Worm (Caenorhabditis elegans) whole organism, L4/young adult: ENCODE data around the gene H12D21.10.

Source experiments
- W03F9.2 ChIP-seq: fragments of 150-350 bp; optimal IDR thresholded peaks from 2 replicates; lab custom pipeline; 2014; ENCODE audit warnings: missing biosample characterization, missing genetic modification characterization
- dao-5 ChIP-seq: sonication (generic microtip); optimal IDR thresholded peaks from 2 replicates; lab custom pipeline; 2016; ENCODE audit warnings: missing genotype, missing genetic modification characterization, moderate library complexity, missing compliant biosample characterization
- him-1 ChIP-seq: sonication (generic microtip); optimal IDR thresholded peaks from 2 replicates; lab custom pipeline; 2016; ENCODE audit warnings: missing genotype, missing genetic modification reagents, missing genetic modification characterization, missing compliant biosample characterization

DNA sequence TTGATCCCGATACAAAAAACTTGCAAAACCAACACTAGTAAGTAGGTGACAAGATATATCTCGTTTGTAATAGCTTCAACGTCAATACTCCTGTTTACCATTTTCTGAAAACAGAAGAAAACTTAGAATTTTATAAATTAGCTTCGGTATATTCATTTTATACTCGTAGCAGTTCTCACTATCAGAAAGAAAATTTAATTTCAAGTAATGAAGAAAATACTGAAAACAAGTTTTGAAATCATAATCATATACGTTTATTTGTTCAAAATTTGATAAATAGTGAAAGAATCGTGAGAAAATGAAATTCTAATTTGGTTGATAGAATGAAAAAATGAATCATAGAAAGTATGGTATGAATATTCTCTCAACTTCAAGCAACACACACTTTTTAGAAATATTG, 55.0 kb downstream of the H12D21.10 start, which contains the start of gene C30G7.5:
- TF ChIP-seq him-1 (tag; lab: Kevin White, UChicago) (no peak), W03F9.2 (tag; lab: Kevin White, UChicago) (no peak), dao-5 (no peak)
